Fruit fly (Drosophila melanogaster): Measurements from ENCODE around the gene CG16815.
"Not testable (repeated sequence)": the region's sequence is repeated elsewhere in the genome, so short reads cannot be mapped to it uniquely, and the experiment has no call there.

CG16815 gene

dm6 chr2L:13211764-13212265, 17.8 kb upstream of the CG16815 start, which contains the start of gene CG15482 (continued):
- peak; percentile 4 for TF ChIP-seq lilli (GFP tag; optimal IDR thresholded peaks at IDR 0.05)
- peak; percentile 2 for TF ChIP-seq kni (GFP tag; optimal IDR thresholded peaks at IDR 0.05)

DNA sequence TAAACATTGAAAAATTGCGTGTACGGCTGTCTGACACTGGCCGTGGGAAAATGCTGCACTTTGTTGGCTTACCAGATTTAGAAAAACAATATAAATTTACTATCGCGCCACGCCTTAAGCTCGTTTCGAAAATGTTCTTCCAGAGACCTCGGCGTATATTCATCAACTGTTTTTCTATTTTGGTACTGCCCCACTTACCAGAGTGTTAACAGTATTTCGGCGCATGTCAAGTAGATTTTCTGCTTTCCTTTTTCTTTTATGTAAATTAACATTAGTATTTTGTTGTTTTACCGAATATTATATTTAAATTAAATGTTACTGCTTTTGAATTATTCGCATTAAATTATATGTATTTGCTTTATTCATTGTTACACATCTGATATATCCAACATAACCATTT, 14.6 kb upstream of the CG16815 start, which contains the start of gene kek4:
Gene kek4, minus strand, starts transcription at position 341 of the 400 bp plus-strand sequence.
- peak; percentile 69 for TF ChIP-seq ewg (GFP tag; optimal IDR thresholded peaks at IDR 0.05)
- no peak for TF ChIP-seq CG9215 (GFP tag; IDR thresholded peaks at IDR 0.05)

DNA sequence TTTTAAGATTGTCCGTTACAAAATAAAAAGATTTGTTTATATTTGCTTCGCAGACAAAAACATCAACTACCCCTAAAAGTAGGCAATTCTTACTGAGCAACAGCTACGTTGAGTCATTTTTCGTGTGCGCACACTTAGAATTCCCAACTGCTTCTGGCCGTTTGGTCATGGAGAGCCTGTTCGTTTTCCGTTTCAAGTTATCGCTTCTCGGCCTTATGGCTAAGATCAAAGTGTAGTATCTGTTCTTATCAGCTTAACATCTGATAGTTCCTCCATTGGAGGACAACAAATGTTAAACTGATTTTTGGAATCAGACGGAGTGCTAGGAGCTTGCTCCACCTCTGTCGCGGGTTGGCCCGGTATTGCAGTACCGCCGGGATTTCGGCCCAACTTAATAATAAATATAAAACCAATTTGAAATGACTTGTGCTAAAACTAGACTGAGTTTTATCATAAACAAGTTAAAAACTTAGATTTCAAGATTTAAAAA, 13.9 kb upstream of the CG16815 start:
- TF ChIP-seq ken (GFP tag; IDR thresholded peaks at IDR 0.05): peak; percentile 65; the same call in 2 of the 3 replicates
- TF ChIP-seq cwo (GFP tag; optimal IDR thresholded peaks at IDR 0.05): peak; percentile 52
- 0 out of 2 replicates have a peak, but pooled peaks have one; percentile 13 for TF ChIP-seq CG3847 (GFP tag; IDR thresholded peaks at IDR 0.05)
- peak; percentile 73 for TF ChIP-seq Bgb (GFP tag; IDR thresholded peaks at IDR 0.05; ENCODE audit: partially characterized antibody)
- TF ChIP-seq CG12659 (GFP tag; optimal IDR thresholded peaks at IDR 0.05): peak; percentile 41
- peak; percentile 90 for TF ChIP-seq CG13894 (tag; optimal IDR thresholded peaks at IDR 0.05)
- peak; percentile 44; the same call in 1 of the 2 replicates for TF ChIP-seq CG10366 (GFP tag; IDR thresholded peaks at IDR 0.05)
- peak; percentile 26 for TF ChIP-seq slou (GFP tag; optimal IDR thresholded peaks at IDR 0.05)
- peak; percentile 37 for TF ChIP-seq Nf-YC (tag; optimal IDR thresholded peaks at IDR 0.05)
- peak; percentile 33; the same call in 1 of the 2 replicates for TF ChIP-seq CG31224 (GFP tag; IDR thresholded peaks at IDR 0.05)
- TF ChIP-seq Ssrp (tag; optimal IDR thresholded peaks at IDR 0.05): peak; percentile 2
- TF ChIP-seq CG4820 (GFP tag; optimal IDR thresholded peaks at IDR 0.05): peak; percentile 17
- TF ChIP-seq CG11456 (GFP tag; IDR thresholded peaks at IDR 0.05): peak; percentile 69; the same call in 1 of the 3 replicates
- TF ChIP-seq CG8944 (GFP tag; optimal IDR thresholded peaks at IDR 0.05): peak; percentile 41
- not testable (repeated sequence) for TF ChIP-seq hkb, prd, Trl (optimal IDR thresholded peaks at IDR 0.05)
- peak; percentile 75 for TF ChIP-seq hkb (GFP tag; IDR thresholded peaks at IDR 0.05)
- peak; percentile 40 to 74 for TF ChIP-seq dpn (GFP tag; optimal IDR thresholded peaks at IDR 0.05)
- TF ChIP-seq prd (GFP tag; IDR thresholded peaks at IDR 0.05): peak; percentile 67
- peak; percentile 52 for TF ChIP-seq btn (GFP tag; optimal IDR thresholded peaks at IDR 0.05)
- peak; percentile 41 for TF ChIP-seq grau (tag; optimal IDR thresholded peaks at IDR 0.05)
- peak; percentile 13 for TF ChIP-seq Chrac-16 (GFP tag; optimal IDR thresholded peaks at IDR 0.05)
- TF ChIP-seq Trl (GFP tag; optimal IDR thresholded peaks at IDR 0.05): peak; percentile 75
- TF ChIP-seq CG16863 (GFP tag; optimal IDR thresholded peaks at IDR 0.05): peak; percentile 31
- peak; percentile 34; the same call in 1 of the 2 replicates for TF ChIP-seq MBD-R2 (GFP tag; IDR thresholded peaks at IDR 0.05)
- peak; percentile 28; the same call in 1 of the 2 replicates for TF ChIP-seq CG6272 (GFP tag; IDR thresholded peaks at IDR 0.05)
- TF ChIP-seq NFAT (GFP tag; IDR thresholded peaks at IDR 0.05): peak; percentile 55; the same call in 1 of the 2 replicates
- peak; percentile 66; the same call in 1 of the 2 replicates for TF ChIP-seq HLH3B (GFP tag; IDR thresholded peaks at IDR 0.05)
- peak; percentile 76 for TF ChIP-seq ERR (GFP tag; optimal IDR thresholded peaks at IDR 0.05)
- TF ChIP-seq B-H2 (GFP tag; optimal IDR thresholded peaks at IDR 0.05): peak; percentile 39
- peak; percentile 80 for TF ChIP-seq caup (GFP tag; optimal IDR thresholded peaks at IDR 0.05; ENCODE audit: severe bottlenecking)
- TF ChIP-seq nom (GFP tag; optimal IDR thresholded peaks at IDR 0.05): peak; percentile 41
- TF ChIP-seq B-H1 (GFP tag; IDR thresholded peaks at IDR 0.05): peak; percentile 40; the same call in 1 of the 3 replicates
- TF ChIP-seq CG5245 (GFP tag; optimal IDR thresholded peaks at IDR 0.05): peak; percentile 37
- peak; percentile 70 for TF ChIP-seq CG12769 (tag; optimal IDR thresholded peaks at IDR 0.05)
- peak; percentile 50 for TF ChIP-seq Camta (GFP tag; optimal IDR thresholded peaks at IDR 0.05)
- TF ChIP-seq tna (GFP tag; IDR thresholded peaks at IDR 0.05; ENCODE audit: partially characterized antibody): peak; percentile 55
- peak; percentile 43; the same call in 1 of the 2 replicates for TF ChIP-seq Ptx1 (GFP tag; IDR thresholded peaks at IDR 0.05)
- TF ChIP-seq mirr (GFP tag; optimal IDR thresholded peaks at IDR 0.05): peak; percentile 76
- TF ChIP-seq CG8924 (tag; optimal IDR thresholded peaks at IDR 0.05): peak; percentile 20
- peak; percentile 42 for TF ChIP-seq CG10979 (tag; optimal IDR thresholded peaks at IDR 0.05)

Data from whole organism, embryonic.